Worm (Caenorhabditis elegans): ENCODE measurements around the gene B0303.4.

Gene B0303.4

ce11 chrIII:8683679-8684263, 5.9 kb upstream of the B0303.4 start, which contains the start of gene fli-1:
fli-1 (minus strand) TSS chrIII:8683736.
- TF ChIP-seq sptf-1 (tag; optimal IDR thresholded peaks at IDR 0.05) (peak; percentile 51), snpc-4 (tag; optimal IDR thresholded peaks at IDR 0.05) (no peak), ztf-11 (tag; optimal IDR thresholded peaks at IDR 0.05) (no peak), nhr-28 (tag; optimal IDR thresholded peaks at IDR 0.05) (no peak)

DNA sequence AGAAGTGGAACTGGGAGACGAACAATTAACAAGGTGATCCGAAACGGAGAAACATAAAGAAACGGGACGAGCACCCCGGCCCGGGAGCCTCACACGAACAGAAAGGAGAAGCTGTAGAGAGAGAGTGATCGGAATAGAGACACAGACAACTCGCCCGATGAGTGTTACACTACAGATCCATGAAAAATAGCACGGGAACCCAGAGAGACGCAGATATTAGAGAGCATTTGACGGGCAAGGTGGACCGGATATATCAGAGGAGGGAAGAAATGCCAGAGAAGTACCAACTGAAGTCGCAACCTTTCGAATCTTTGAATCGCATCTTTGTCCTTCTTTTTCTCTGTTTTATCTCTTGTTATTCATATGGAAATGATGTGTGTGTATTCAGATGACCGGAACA, 5.2 kb upstream of the B0303.4 start, which contains the start of gene anmt-1:
anmt-1 (plus strand) TSS at position 388 of the 400 bp plus-strand sequence.
- peak; percentile 42 for TF ChIP-seq unc-62 (GFP tag; optimal IDR thresholded peaks at IDR 0.05)
- no peak for TF ChIP-seq nhr-76 (tag; optimal IDR thresholded peaks at IDR 0.05)
- TF ChIP-seq elt-3 (tag; optimal IDR thresholded peaks at IDR 0.05): no peak
- TF ChIP-seq hlh-1 (tag; optimal IDR thresholded peaks at IDR 0.05): peak; percentile 61
- no peak for TF ChIP-seq mls-2 (tag; optimal IDR thresholded peaks at IDR 0.05)
- peak; percentile 52 for TF ChIP-seq unc-120 (tag; optimal IDR thresholded peaks at IDR 0.05; ENCODE audit: poor library complexity, severe bottlenecking)

ce11 chrIII:8685590-8686240, 3.9 kb upstream of the B0303.4 start:
- TF ChIP-seq nhr-12 (tag; optimal IDR thresholded peaks at IDR 0.05): no peak

ce11 chrIII:8688438-8688946, 1.2 kb upstream of the B0303.4 start, which contains the start of gene hadb-1:
hadb-1 (minus strand) TSS chrIII:8688488.
- TF ChIP-seq pha-4 (tag; optimal IDR thresholded peaks at IDR 0.05) (no peak), flh-1 (GFP tag; optimal IDR thresholded peaks at IDR 0.05) (no peak), blmp-1 (tag; optimal IDR thresholded peaks at IDR 0.05) (no peak), snpc-4 (tag; optimal IDR thresholded peaks at IDR 0.05) (no peak), ces-1 (GFP tag; optimal IDR thresholded peaks at IDR 0.05) (no peak), lin-13 (tag; optimal IDR thresholded peaks at IDR 0.05) (no peak), sem-2 (GFP tag; optimal IDR thresholded peaks at IDR 0.05) (no peak), ceh-43 (GFP tag; optimal IDR thresholded peaks at IDR 0.05) (no peak), nhr-237 (tag; optimal IDR thresholded peaks at IDR 0.05) (no peak), sptf-1 (tag; optimal IDR thresholded peaks at IDR 0.05) (no peak), hlh-1 (tag; optimal IDR thresholded peaks at IDR 0.05) (no peak), zip-8 (tag; optimal IDR thresholded peaks at IDR 0.05) (no peak)

DNA sequence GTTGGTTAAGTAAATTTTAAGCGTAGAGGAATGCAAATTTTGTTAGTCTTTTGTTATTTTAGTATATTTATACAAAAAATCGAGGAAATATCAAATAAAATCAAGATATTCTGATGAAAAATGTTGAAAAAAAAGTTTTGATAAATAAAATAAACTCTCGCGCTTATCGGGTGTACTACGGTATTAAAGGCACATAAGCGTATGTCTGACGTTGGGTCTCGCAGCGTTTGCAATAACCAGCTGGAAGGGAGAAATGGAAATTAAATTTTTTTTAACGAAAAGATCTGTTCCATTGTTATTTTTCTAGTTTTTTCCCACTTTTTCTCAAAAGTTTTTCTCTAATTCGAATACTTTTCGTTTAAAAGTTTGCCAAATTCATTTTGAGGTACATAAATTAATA, 507 bp upstream of the B0303.4 start:
- TF ChIP-seq lin-13 (tag; optimal IDR thresholded peaks at IDR 0.05) (no peak), mab-5 (tag; optimal IDR thresholded peaks at IDR 0.05) (no peak), ceh-39 (tag; optimal IDR thresholded peaks at IDR 0.05) (no peak), nhr-12 (tag; optimal IDR thresholded peaks at IDR 0.05) (no peak), ceh-83 (GFP tag; optimal IDR thresholded peaks at IDR 0.05) (no peak), cnd-1 (tag; optimal IDR thresholded peaks at IDR 0.05) (no peak), blmp-1 (tag; optimal IDR thresholded peaks at IDR 0.05) (no peak), nhr-237 (tag; optimal IDR thresholded peaks at IDR 0.05) (no peak), drap-1 (GFP tag; optimal IDR thresholded peaks at IDR 0.05) (no peak), unc-62 (GFP tag; optimal IDR thresholded peaks at IDR 0.05) (no peak), pha-4 (tag; optimal IDR thresholded peaks at IDR 0.05) (no peak), ceh-43 (GFP tag; optimal IDR thresholded peaks at IDR 0.05) (no peak), lsy-2 (tag; optimal IDR thresholded peaks at IDR 0.05) (no peak), ces-1 (GFP tag; optimal IDR thresholded peaks at IDR 0.05) (no peak)

ce11 chrIII:8693322-8693721, 3.7 kb downstream of the B0303.4 start, which contains the start of gene B0303.7:
B0303.7 (plus strand) TSS chrIII:8693622.
- no peak for TF ChIP-seq nhr-237 (tag; optimal IDR thresholded peaks at IDR 0.05)
- TF ChIP-seq ceh-43 (GFP tag; optimal IDR thresholded peaks at IDR 0.05): no peak
- TF ChIP-seq ceh-39 (tag; optimal IDR thresholded peaks at IDR 0.05): no peak
- TF ChIP-seq unc-120 (tag; optimal IDR thresholded peaks at IDR 0.05; ENCODE audit: poor library complexity, severe bottlenecking): no peak
- TF ChIP-seq lin-13 (tag; optimal IDR thresholded peaks at IDR 0.05): no peak
- no peak for TF ChIP-seq elt-3 (tag; optimal IDR thresholded peaks at IDR 0.05)
- no peak for TF ChIP-seq flh-1 (GFP tag; optimal IDR thresholded peaks at IDR 0.05)
- TF ChIP-seq ham-2 (GFP tag; optimal IDR thresholded peaks at IDR 0.05): no peak
- TF ChIP-seq bed-3 (GFP tag; optimal IDR thresholded peaks at IDR 0.05): no peak
- no peak for TF ChIP-seq ztf-11 (tag; optimal IDR thresholded peaks at IDR 0.05)
- TF ChIP-seq sem-2 (GFP tag; optimal IDR thresholded peaks at IDR 0.05): no peak
- no peak for TF ChIP-seq nhr-2 (tag; optimal IDR thresholded peaks at IDR 0.05)
- no peak for TF ChIP-seq snpc-4 (tag; optimal IDR thresholded peaks at IDR 0.05)
- TF ChIP-seq lsy-2 (tag; optimal IDR thresholded peaks at IDR 0.05): no peak
- TF ChIP-seq ceh-83 (GFP tag; optimal IDR thresholded peaks at IDR 0.05): no peak
- no peak for TF ChIP-seq cnd-1 (tag; optimal IDR thresholded peaks at IDR 0.05)
- TF ChIP-seq blmp-1 (tag; optimal IDR thresholded peaks at IDR 0.05): no peak
- no peak for TF ChIP-seq pha-4 (tag; optimal IDR thresholded peaks at IDR 0.05)
- no peak for TF ChIP-seq hlh-1 (tag; optimal IDR thresholded peaks at IDR 0.05)

Measured in whole organism, mixed stage, embryonic.